Fruit fly (Drosophila melanogaster): Measurements from ENCODE around the gene Ir68b.

The Ir68b gene

dm6 chr3L:12127294-12128029, at the start of gene Ir68b, which contains the start of gene CG34241:
Ir68b (minus strand) TSS chr3L:12127394.
CG34241 (plus strand) TSS chr3L:12127979.
- no peak for TF ChIP-seq Sin3A (optimal IDR thresholded peaks at IDR 0.05)

DNA sequence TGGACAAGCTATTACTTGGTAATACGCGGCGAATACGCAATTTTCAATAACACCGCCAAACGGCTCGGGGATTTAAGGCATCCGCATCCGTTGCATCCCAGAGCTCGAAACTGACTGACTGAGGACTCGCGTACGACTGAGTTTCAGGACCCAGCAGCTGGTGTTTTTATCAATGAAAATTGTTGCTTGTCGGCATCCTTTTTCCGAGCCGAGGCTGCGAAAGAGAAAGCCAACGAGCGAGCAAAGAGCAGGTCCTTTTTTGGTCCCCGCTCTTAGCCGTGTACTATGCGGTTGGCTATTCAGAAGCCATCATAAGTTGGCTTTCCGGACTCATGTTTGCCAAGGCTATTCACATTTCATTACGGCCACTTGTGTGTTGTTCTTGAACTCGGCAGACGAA, 48.2 kb upstream of the Ir68b start, which contains the start of gene Rh7:
TSS of gene Rh7 (minus strand) at position 101 of the 400 bp plus-strand sequence.
- no peak for TF ChIP-seq insv (optimal IDR thresholded peaks at IDR 0.05)
- TF ChIP-seq ttk (optimal IDR thresholded peaks at IDR 0.05): no peak
- TF ChIP-seq h (optimal IDR thresholded peaks at IDR 0.05): no peak
- TF ChIP-seq Myc (optimal IDR thresholded peaks at IDR 0.05): no peak
- no peak for TF ChIP-seq psq (optimal IDR thresholded peaks at IDR 0.05)
- no peak for TF ChIP-seq Sin3A (optimal IDR thresholded peaks at IDR 0.05)

dm6 chr3L:12163693-12164092, 36.5 kb upstream of the Ir68b start, which contains the start of gene CG9760:
CG9760 (minus strand) TSS chr3L:12163735.
- TF ChIP-seq insv (optimal IDR thresholded peaks at IDR 0.05) (no peak), ttk (optimal IDR thresholded peaks at IDR 0.05) (no peak), h (optimal IDR thresholded peaks at IDR 0.05) (no peak), Myc (optimal IDR thresholded peaks at IDR 0.05) (no peak), Sin3A (optimal IDR thresholded peaks at IDR 0.05) (no peak), psq (optimal IDR thresholded peaks at IDR 0.05) (no peak)

- no peak for TF ChIP-seq psq (optimal IDR thresholded peaks at IDR 0.05)
- no peak for TF ChIP-seq h (optimal IDR thresholded peaks at IDR 0.05)
- TF ChIP-seq insv (optimal IDR thresholded peaks at IDR 0.05): no peak
- TF ChIP-seq Sin3A (optimal IDR thresholded peaks at IDR 0.05): no peak
- TF ChIP-seq ttk (optimal IDR thresholded peaks at IDR 0.05): no peak
- no peak for TF ChIP-seq Myc (optimal IDR thresholded peaks at IDR 0.05)
Measured at dm6 chr3L:12163082-12163481, 35.9 kb upstream of the Ir68b start.

dm6 chr3L:12162156-12162682, 35.0 kb upstream of the Ir68b start:
- no peak for TF ChIP-seq insv (optimal IDR thresholded peaks at IDR 0.05)
- TF ChIP-seq Sin3A (optimal IDR thresholded peaks at IDR 0.05): no peak
- TF ChIP-seq h (optimal IDR thresholded peaks at IDR 0.05): no peak
- no peak for TF ChIP-seq ttk (optimal IDR thresholded peaks at IDR 0.05)
- no peak for TF ChIP-seq Myc (optimal IDR thresholded peaks at IDR 0.05)
- no peak for TF ChIP-seq psq (optimal IDR thresholded peaks at IDR 0.05)

DNA sequence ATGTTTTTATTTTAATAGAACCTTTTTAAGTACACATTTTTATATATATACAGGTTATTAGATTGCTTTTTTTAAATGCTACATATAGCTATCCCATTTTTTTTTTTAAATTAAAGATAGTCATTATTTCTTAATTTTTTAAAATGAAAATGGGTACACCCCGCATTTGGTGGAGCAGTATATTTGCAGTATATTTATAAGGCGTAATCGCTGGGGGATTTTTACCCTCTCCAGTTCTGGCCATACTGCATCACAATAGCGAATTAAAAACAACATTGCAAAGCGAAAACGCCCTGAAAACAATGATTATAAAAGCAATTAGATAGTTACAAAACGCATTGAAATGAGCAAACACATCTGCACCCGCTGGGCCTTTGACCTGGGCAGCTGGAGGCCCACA, 21.8 kb upstream of the Ir68b start, which contains the start of gene CG32099:
TSS of gene CG32099 (plus strand) at position 250 of the 400 bp plus-strand sequence.
- no peak for TF ChIP-seq Sin3A (optimal IDR thresholded peaks at IDR 0.05)
- no peak for TF ChIP-seq ttk (optimal IDR thresholded peaks at IDR 0.05)
- no peak for TF ChIP-seq psq (optimal IDR thresholded peaks at IDR 0.05)
- no peak for TF ChIP-seq Myc (optimal IDR thresholded peaks at IDR 0.05)
- no peak for TF ChIP-seq insv (optimal IDR thresholded peaks at IDR 0.05)
- no peak for TF ChIP-seq h (optimal IDR thresholded peaks at IDR 0.05)

DNA sequence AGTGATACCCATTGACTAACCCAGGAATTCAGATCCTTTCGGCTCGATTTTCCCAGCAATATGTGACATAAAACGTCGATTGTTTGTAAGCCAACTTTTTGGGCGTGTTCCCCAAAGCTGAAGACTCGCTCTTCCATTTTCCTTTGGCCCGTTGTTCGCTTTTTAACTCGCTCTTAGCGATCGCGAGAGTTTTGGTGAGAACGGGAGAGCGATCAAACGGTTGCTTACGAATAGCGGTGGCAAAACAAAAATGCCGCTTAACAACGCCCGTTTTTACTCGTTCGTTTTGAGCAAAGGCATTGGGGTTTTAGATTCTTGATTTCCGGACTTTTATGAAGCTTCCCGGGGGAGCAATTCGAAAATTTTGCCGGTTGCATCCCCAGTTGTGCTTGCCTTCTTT, 19.8 kb upstream of the Ir68b start:
- no peak for TF ChIP-seq Sin3A (optimal IDR thresholded peaks at IDR 0.05)
- no peak for TF ChIP-seq ttk (optimal IDR thresholded peaks at IDR 0.05)
- no peak for TF ChIP-seq insv (optimal IDR thresholded peaks at IDR 0.05)
- TF ChIP-seq psq (optimal IDR thresholded peaks at IDR 0.05): no peak
- no peak for TF ChIP-seq Myc (optimal IDR thresholded peaks at IDR 0.05)
- TF ChIP-seq h (optimal IDR thresholded peaks at IDR 0.05): no peak

DNA sequence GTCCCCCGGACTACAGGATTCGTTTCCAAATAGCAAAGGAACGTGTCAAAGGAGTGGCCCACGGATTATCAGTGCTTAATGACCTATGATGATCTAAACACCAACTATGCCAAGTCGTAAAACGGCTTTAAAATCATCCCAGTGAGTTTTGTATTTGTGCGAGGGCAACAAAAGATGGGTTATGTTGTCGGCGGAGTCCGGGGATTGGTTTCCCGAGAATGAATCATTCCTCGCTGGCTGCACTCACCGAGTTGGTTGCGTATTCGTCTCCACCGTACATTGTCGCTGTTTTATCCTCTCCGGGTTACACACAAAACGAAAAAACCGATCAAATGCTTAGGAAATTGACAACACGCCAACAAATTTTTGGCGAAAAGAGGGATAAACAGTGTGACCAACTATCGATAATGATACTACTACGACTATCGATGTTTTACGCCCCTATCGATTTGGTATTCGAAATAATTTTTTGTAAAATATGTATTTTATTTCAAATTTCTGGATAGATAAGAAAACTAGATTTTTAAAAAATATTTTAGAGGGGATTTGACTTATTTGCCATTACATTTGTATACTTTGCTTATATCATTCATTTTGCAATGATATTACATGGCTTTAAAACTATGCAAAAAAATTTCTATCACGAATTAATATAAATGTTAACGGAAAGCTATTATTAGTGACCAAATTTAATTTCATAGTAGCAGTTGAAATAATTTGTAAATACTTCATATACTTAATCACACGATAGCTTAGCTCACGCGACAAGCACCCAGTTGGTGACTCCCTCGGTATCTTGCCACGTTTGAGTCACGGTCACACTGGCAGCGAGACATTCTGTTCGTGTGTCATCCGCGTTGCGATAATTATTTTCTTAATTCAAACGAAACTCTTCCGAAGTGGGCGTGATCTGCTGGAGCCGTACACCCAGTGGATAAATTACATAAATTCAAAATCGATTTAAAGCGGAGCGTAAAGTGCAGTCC, 18.8 kb upstream of the Ir68b start, which contains the start of the genes eIF3l and Nrx-IV:
TSS of gene eIF3l (minus strand) at position 389 of the 986 bp plus-strand sequence.
TSS of gene Nrx-IV (plus strand) at position 811 of the 986 bp plus-strand sequence.
- TF ChIP-seq psq (optimal IDR thresholded peaks at IDR 0.05) (no peak), Sin3A (optimal IDR thresholded peaks at IDR 0.05) (no peak), insv (optimal IDR thresholded peaks at IDR 0.05) (no peak), ttk (optimal IDR thresholded peaks at IDR 0.05) (no peak), h (optimal IDR thresholded peaks at IDR 0.05) (no peak), Myc (optimal IDR thresholded peaks at IDR 0.05) (no peak)

- TF ChIP-seq ttk (optimal IDR thresholded peaks at IDR 0.05) (no peak), psq (optimal IDR thresholded peaks at IDR 0.05) (no peak), insv (optimal IDR thresholded peaks at IDR 0.05) (no peak), h (optimal IDR thresholded peaks at IDR 0.05) (no peak), Myc (optimal IDR thresholded peaks at IDR 0.05) (no peak), Sin3A (optimal IDR thresholded peaks at IDR 0.05) (no peak)
Measured at dm6 chr3L:12139232-12139698, 12.1 kb upstream of the Ir68b start.

dm6 chr3L:12138113-12138899, 11.1 kb upstream of the Ir68b start, which contains the start of the genes ND-SGDH and RhoGAP68F:
ND-SGDH (minus strand) TSS chr3L:12138584.
RhoGAP68F (plus strand) TSS chr3L:12138868.
- TF ChIP-seq psq (optimal IDR thresholded peaks at IDR 0.05) (no peak), ttk (optimal IDR thresholded peaks at IDR 0.05) (no peak)

DNA sequence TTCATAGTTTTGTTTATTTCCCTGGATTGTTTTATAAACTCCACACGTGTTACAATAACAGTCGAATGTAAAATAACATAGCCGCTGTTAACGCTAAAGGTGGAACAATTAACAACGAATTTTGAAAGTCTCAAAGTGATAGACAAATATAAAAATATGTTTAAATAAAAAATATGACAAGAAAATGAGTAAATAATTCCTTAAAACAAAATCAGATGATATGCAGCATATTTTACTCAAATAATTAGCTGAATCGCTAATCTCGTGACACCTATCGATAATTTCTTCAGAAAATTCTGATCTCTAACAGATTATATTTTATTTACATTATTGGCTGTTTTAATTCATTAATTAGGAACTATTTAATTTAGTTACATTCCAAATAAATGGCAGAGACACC, 9.4 kb upstream of the Ir68b start, which contains the start of the genes CG5645 and Atg12:
TSS of gene CG5645 (minus strand) at position 77 of the 400 bp plus-strand sequence.
TSS of gene Atg12 (plus strand) at position 338 of the 400 bp plus-strand sequence.
- no peak for TF ChIP-seq insv (optimal IDR thresholded peaks at IDR 0.05)
- no peak for TF ChIP-seq Sin3A (optimal IDR thresholded peaks at IDR 0.05)
- no peak for TF ChIP-seq h (optimal IDR thresholded peaks at IDR 0.05)
- TF ChIP-seq Myc (optimal IDR thresholded peaks at IDR 0.05): no peak
- no peak for TF ChIP-seq ttk (optimal IDR thresholded peaks at IDR 0.05)
- TF ChIP-seq psq (optimal IDR thresholded peaks at IDR 0.05): no peak

Data from Kc167 (cell line).